Fruit fly (Drosophila melanogaster): ENCODE results near the gene brv3.

DNA sequence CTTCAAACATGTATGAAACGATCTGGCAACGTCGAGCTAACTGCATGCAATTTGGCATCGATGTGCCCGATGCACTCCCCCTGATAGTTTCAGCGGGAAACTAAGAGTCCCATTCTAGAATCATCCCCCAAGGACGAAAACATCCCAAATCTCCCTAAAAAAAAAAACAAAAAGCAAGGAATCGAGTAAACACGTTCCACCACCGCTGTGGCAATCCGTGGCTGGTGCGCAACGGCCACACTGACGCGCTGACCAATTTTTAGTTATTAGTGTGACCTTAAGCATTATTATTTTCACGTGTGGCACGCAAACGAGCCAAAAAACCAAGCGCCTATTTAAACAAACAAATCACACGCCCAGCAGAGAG is 38.7 kb downstream of the brv3 start, which contains the start of gene wds:
- TF ChIP-seq br (GFP tag; optimal IDR thresholded peaks at IDR 0.05) (no peak), usp (GFP tag; optimal IDR thresholded peaks at IDR 0.05) (no peak), woc (GFP tag; optimal IDR thresholded peaks at IDR 0.05) (no peak), dsf (GFP tag; optimal IDR thresholded peaks at IDR 0.05; ENCODE audit: borderline replicate concordance) (no peak), Hr78 (GFP tag; optimal IDR thresholded peaks at IDR 0.05) (no peak), Mio (GFP tag; optimal IDR thresholded peaks at IDR 0.05) (no peak), sage (GFP tag; optimal IDR thresholded peaks at IDR 0.05) (no peak), pan (optimal IDR thresholded peaks at IDR 0.05) (no peak)

Data from whole organism, wandering third instar larva.